Fruit fly (Drosophila melanogaster): ENCODE data around the gene Cpr72Ec.

Gene Cpr72Ec

dm6 chr3L:16385880-16386584 lies 18.9 kb upstream of the Cpr72Ec start, which contains the start of the genes Agpat3 and RAF2 (continued):
- no peak for TF ChIP-seq YL-1 (GFP tag; optimal IDR thresholded peaks at IDR 0.05)
- TF ChIP-seq CG2889 (GFP tag; IDR thresholded peaks at IDR 0.05) = no peak
- no peak for TF ChIP-seq CG6813 (GFP tag; optimal IDR thresholded peaks at IDR 0.05)
- TF ChIP-seq Bteb2 (GFP tag; optimal IDR thresholded peaks at IDR 0.05) = peak; percentile 18
- TF ChIP-seq danr (GFP tag; IDR thresholded peaks at IDR 0.05) = no peak
- TF ChIP-seq Poxn (GFP tag; IDR thresholded peaks at IDR 0.05) = no peak
- no peak for TF ChIP-seq Lim3 (GFP tag; IDR thresholded peaks at IDR 0.05)
- no peak for TF ChIP-seq CG6854 (GFP tag; optimal IDR thresholded peaks at IDR 0.05)
- TF ChIP-seq CG8388 (GFP tag; optimal IDR thresholded peaks at IDR 0.05) = peak; percentile 21
- TF ChIP-seq CG8478 (optimal IDR thresholded peaks at IDR 0.05) = no peak
- peak; percentile 85 for TF ChIP-seq nmo (GFP tag; optimal IDR thresholded peaks at IDR 0.05)
- no peak for TF ChIP-seq jigr1 (GFP tag; IDR thresholded peaks at IDR 0.05)
- TF ChIP-seq Nf-YA (GFP tag; IDR thresholded peaks at IDR 0.05) = no peak
- no peak for TF ChIP-seq CG11456 (GFP tag; IDR thresholded peaks at IDR 0.05)

DNA sequence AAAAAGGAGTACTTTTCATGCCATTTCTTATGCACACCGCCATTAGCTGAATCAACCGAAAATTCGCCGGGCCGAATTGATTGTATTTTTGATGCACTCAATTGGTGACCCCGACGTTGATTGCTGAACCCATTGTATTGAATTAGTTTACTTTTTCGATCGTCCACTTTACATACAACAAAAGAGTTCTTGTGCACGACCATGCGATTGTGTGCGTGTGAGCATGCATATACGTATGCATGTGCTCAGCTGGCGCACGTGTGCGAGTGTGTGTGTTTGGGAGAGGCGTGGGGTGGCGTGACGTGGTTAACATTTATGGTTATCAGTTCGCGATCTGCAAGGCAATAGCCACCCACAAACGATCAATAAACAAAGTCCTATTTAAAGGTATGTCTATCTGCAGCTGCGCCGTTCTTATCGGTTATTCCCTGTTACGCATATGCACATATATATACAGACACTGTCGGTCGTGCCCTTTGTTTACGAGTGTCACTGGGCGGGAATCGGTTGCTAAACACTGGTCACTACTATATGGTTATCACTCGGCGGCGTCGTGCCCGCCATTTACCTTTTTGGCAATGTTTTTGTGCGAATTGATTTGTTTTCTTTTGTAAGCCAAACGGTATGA lies 18.2 kb upstream of the Cpr72Ec start:
- peak; percentile 63 for TF ChIP-seq MESR4 (GFP tag; optimal IDR thresholded peaks at IDR 0.05)
- peak; percentile 43 for TF ChIP-seq sens (GFP tag)
- TF ChIP-seq YL-1 (GFP tag; optimal IDR thresholded peaks at IDR 0.05) = peak; percentile 63
- peak; percentile 48 for TF ChIP-seq cwo (GFP tag; optimal IDR thresholded peaks at IDR 0.05)
- TF ChIP-seq CG8944 (GFP tag; optimal IDR thresholded peaks at IDR 0.05) = no peak
- no peak for TF ChIP-seq lov (optimal IDR thresholded peaks at IDR 0.05)
- TF ChIP-seq lov (GFP tag; IDR thresholded peaks at IDR 0.05) = 0 out of 3 replicates have a peak, but pooled peaks have one; percentile 52
- peak; percentile 8 for TF ChIP-seq CG12236 (GFP tag; optimal IDR thresholded peaks at IDR 0.05)
- peak in 1 of 2 experiments; percentile 35 for TF ChIP-seq Pdp1 (GFP tag; optimal IDR thresholded peaks at IDR 0.05)
- 0 out of 2 replicates have a peak, but pooled peaks have one; percentile 30 for TF ChIP-seq Atf6 (GFP tag; IDR thresholded peaks at IDR 0.05)
- TF ChIP-seq cg (GFP tag; optimal IDR thresholded peaks at IDR 0.05) = peak; percentile 97
- TF ChIP-seq mirr (GFP tag; optimal IDR thresholded peaks at IDR 0.05) = peak; percentile 37
- peak; percentile 67 for TF ChIP-seq CG7987 (GFP tag; optimal IDR thresholded peaks at IDR 0.05)
- TF ChIP-seq CG17829 (tag; optimal IDR thresholded peaks at IDR 0.05) = no peak
- TF ChIP-seq ci (GFP tag; IDR thresholded peaks at IDR 0.05) = no peak
- peak; percentile 97 for TF ChIP-seq chinmo (GFP tag; IDR thresholded peaks at IDR 0.05; ENCODE audit: partially characterized antibody)
- peak; percentile 64; the same call in 2 of the 3 replicates for TF ChIP-seq CG2199 (GFP tag; IDR thresholded peaks at IDR 0.05)
- TF ChIP-seq exex (tag; optimal IDR thresholded peaks at IDR 0.05) = peak; percentile 5
- no peak for TF ChIP-seq MTF-1 (GFP tag; optimal IDR thresholded peaks at IDR 0.05; ENCODE audit: borderline replicate concordance)
- 0 out of 2 replicates have a peak, but pooled peaks have one; percentile 10 for TF ChIP-seq CG32532 (GFP tag; IDR thresholded peaks at IDR 0.05)
- TF ChIP-seq Dp (GFP tag; optimal IDR thresholded peaks at IDR 0.05) = no peak
- peak; percentile 30 for TF ChIP-seq CG4617 (GFP tag; optimal IDR thresholded peaks at IDR 0.05; ENCODE audit: borderline replicate concordance)
- TF ChIP-seq Trl (optimal IDR thresholded peaks at IDR 0.05) = peak in 1 of 2 experiments; percentile 2
- TF ChIP-seq Trl (GFP tag; optimal IDR thresholded peaks at IDR 0.05) = no peak
- TF ChIP-seq crp (GFP tag; optimal IDR thresholded peaks at IDR 0.05) = peak in 1 of 2 experiments; percentile 65
- TF ChIP-seq CG8478 (optimal IDR thresholded peaks at IDR 0.05) = peak; percentile 23
- TF ChIP-seq nerfin-1 (tag; optimal IDR thresholded peaks at IDR 0.05) = peak; percentile 17
- TF ChIP-seq nom (GFP tag; optimal IDR thresholded peaks at IDR 0.05) = peak; percentile 74
- peak; percentile 16 for TF ChIP-seq CrebB (tag; optimal IDR thresholded peaks at IDR 0.05)
- TF ChIP-seq ind (GFP tag; optimal IDR thresholded peaks at IDR 0.05) = no peak
- TF ChIP-seq CG8924 (tag; optimal IDR thresholded peaks at IDR 0.05) = no peak
- no peak for TF ChIP-seq CG13287 (GFP tag; IDR thresholded peaks at IDR 0.05; ENCODE audit: partially characterized antibody)
- no peak for TF ChIP-seq Gug (GFP tag; IDR thresholded peaks at IDR 0.05)
- peak; percentile 3 for TF ChIP-seq Sin3A (optimal IDR thresholded peaks at IDR 0.05)
- no peak for TF ChIP-seq CG7271 (tag; optimal IDR thresholded peaks at IDR 0.05)
- TF ChIP-seq Drgx (GFP tag; IDR thresholded peaks at IDR 0.05) = peak; percentile 31; the same call in 1 of the 2 replicates
